Worm (Caenorhabditis elegans) whole organism, L3 larva: ENCODE measurements around the gene C29F5.8.

ENCODE experiments used
- aly-2 ChIP-seq: fragments of 150-350 bp; optimal IDR thresholded peaks from 2 replicates; lab custom pipeline; 2014; ENCODE audit warnings: missing biosample characterization, missing genetic modification characterization
- ama-1 ChIP-seq: fragments of 150-350 bp; optimal IDR thresholded peaks from 2 replicates; lab custom pipeline; 2018
- fos-1 ChIP-seq: fragments of 150-350 bp; optimal IDR thresholded peaks from 2 replicates; lab custom pipeline; 2014; ENCODE audit warnings: missing biosample characterization, missing genetic modification characterization
- nhr-25 ChIP-seq: sonication (generic microtip); optimal IDR thresholded peaks from 2 replicates; lab custom pipeline; 2017; ENCODE audit warnings: missing biosample characterization, missing genetic modification characterization
- nhr-77 ChIP-seq: fragments of 150-350 bp; optimal IDR thresholded peaks from 2 replicates; lab custom pipeline; 2014; ENCODE audit warnings: missing biosample characterization, missing genetic modification characterization
- unc-62 ChIP-seq: fragments of 150-350 bp; sonication (generic microtip); optimal IDR thresholded peaks from 4 replicates; lab custom pipeline; 2014; ENCODE audit warnings: missing biosample characterization, missing genetic modification reagents, missing genetic modification characterization
- zag-1 ChIP-seq: fragments of 150-350 bp; optimal IDR thresholded peaks from 2 replicates; lab custom pipeline; 2014; ENCODE audit warnings: missing biosample characterization, missing genetic modification characterization

- no peak for TF ChIP-seq aly-2
- TF ChIP-seq unc-62 (GFP tag; lab: Kevin White, UChicago): no peak
- no peak for TF ChIP-seq ama-1 (lab: Kevin White, UChicago)
- TF ChIP-seq fos-1 (tag; lab: Kevin White, UChicago): no peak
- no peak for TF ChIP-seq nhr-77
- TF ChIP-seq nhr-25 (tag; lab: Kevin White, UChicago): no peak
- TF ChIP-seq zag-1 (tag; lab: Kevin White, UChicago): no peak
Measured at ce11 chrII:6259867-6260266, 46.4 kb upstream of the C29F5.8 start, which contains the start of gene F13H8.11.
